Worm (Caenorhabditis elegans): Measurements from ENCODE around the gene fipr-12.

fipr-12 gene

DNA sequence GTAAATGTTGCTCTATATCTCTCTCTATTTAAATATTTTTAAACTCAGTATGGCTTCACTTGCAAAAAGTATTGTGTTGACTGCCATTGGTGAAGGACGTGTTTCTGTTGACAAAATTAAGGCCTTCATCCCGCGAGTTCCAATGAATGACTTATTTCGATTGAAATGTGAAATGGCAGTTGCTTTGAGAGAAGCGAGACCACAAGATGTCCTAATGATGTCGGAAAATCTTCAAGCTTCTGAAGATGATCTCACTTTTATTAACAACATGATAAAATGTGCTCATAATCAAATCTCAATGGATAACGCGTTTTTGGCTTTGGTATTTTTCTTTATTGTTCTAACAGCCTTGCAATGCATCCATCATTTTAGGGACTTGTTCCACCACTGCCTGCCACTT lies 21.9 kb upstream of the fipr-12 start, which contains the start of gene ceh-75:
Gene ceh-75 (plus strand): TSS at position 50 of the 400 bp plus-strand sequence.
- TF ChIP-seq lin-11 (tag; optimal IDR thresholded peaks at IDR 0.05) (no peak), fos-1 (tag; optimal IDR thresholded peaks at IDR 0.05) (no peak), unc-39 (tag; optimal IDR thresholded peaks at IDR 0.05) (no peak), nhr-77 (tag; optimal IDR thresholded peaks at IDR 0.05) (no peak)

DNA sequence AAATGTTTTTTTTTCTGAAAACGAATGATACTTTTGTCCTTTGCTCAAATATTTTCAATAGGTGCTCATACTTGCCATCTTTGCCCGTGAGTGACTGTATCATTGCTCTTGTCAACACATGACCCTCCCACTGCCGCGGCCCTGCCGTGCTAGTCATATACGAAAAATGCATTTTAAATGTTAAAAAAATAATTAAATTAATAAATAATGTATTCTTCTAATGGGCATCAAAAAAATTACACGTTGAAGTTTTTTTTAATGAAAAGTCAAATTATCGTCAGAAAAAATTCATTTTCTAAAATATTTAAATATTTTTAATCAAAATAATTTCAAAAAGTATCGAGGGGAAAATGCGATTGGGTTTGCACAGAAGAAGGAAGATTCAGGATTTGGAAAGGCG lies 20.7 kb upstream of the fipr-12 start, which contains the start of gene C50H2.7:
Gene C50H2.7 (plus strand): TSS at position 301 of the 400 bp plus-strand sequence.
- TF ChIP-seq Y55F3AM.14 (GFP tag; optimal IDR thresholded peaks at IDR 0.05) (no peak), ceh-82 (tag; optimal IDR thresholded peaks at IDR 0.05) (no peak), aly-2 (tag; optimal IDR thresholded peaks at IDR 0.05) (no peak), mbf-1 (tag; optimal IDR thresholded peaks at IDR 0.05) (no peak), snpc-4 (tag; optimal IDR thresholded peaks at IDR 0.05) (no peak), C34F6.9 (tag; optimal IDR thresholded peaks at IDR 0.05) (no peak), nhr-12 (tag; optimal IDR thresholded peaks at IDR 0.05) (no peak), unc-39 (tag; optimal IDR thresholded peaks at IDR 0.05) (no peak)

DNA sequence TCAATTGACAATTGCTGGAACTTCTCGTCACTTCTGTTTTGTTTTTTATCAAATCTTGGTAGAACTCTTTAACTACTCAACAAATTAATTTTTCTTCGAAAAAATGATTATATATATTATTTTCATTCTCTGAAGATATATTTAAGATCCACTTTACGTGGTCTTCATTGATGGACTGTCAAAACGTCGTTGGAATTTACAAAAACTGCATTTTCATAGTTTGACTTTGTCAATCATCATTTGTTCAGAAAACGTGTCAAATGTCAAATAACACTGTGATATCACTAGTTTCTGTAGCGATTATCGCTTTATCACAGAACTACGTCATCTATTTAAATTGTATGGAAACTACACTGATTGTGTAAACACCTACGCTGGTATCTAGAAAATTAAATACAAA lies 18.8 kb upstream of the fipr-12 start:
- TF ChIP-seq nhr-23 (tag; optimal IDR thresholded peaks at IDR 0.05): no peak
- no peak for TF ChIP-seq unc-55 (GFP tag; optimal IDR thresholded peaks at IDR 0.05)
- TF ChIP-seq nhr-129 (tag; optimal IDR thresholded peaks at IDR 0.05): no peak
- no peak for TF ChIP-seq ama-1 (optimal IDR thresholded peaks at IDR 0.05)
- no peak for TF ChIP-seq mbf-1 (tag; optimal IDR thresholded peaks at IDR 0.05)
- no peak for TF ChIP-seq skn-1 (tag; optimal IDR thresholded peaks at IDR 0.05)
- no peak for TF ChIP-seq unc-39 (tag; optimal IDR thresholded peaks at IDR 0.05)
- TF ChIP-seq ceh-82 (tag; optimal IDR thresholded peaks at IDR 0.05): no peak
- no peak for TF ChIP-seq snpc-4 (tag; optimal IDR thresholded peaks at IDR 0.05)
- TF ChIP-seq lin-39 (tag; optimal IDR thresholded peaks at IDR 0.05): no peak
- no peak for TF ChIP-seq nhr-237 (tag; optimal IDR thresholded peaks at IDR 0.05)
- no peak for TF ChIP-seq zag-1 (tag; optimal IDR thresholded peaks at IDR 0.05)
- no peak for TF ChIP-seq gmeb-1 (tag; optimal IDR thresholded peaks at IDR 0.05)
- TF ChIP-seq ztf-4 (tag; optimal IDR thresholded peaks at IDR 0.05): no peak
- TF ChIP-seq sem-4 (tag; optimal IDR thresholded peaks at IDR 0.05): no peak
- TF ChIP-seq mab-5 (tag; optimal IDR thresholded peaks at IDR 0.05): no peak
- no peak for TF ChIP-seq dmd-4 (tag; optimal IDR thresholded peaks at IDR 0.05)

DNA sequence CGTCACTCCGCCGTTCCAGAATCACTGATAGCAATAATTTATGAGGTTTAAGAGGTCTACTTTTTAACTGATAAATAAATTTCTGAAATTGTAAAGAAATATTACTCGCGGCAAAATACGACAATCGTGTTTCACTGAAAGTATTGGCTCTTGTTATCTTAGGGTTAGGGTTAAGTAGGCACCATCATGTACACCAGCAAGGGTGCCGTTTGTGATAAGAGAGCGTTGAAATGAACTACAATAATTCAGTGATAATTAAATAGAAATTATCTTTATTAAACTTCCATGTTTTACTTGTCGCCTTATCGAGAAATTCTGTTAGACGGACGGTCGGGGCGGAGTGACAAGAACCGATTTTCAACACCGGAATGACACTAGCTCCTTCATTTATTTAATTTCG lies 17.5 kb upstream of the fipr-12 start:
- TF ChIP-seq crh-2 (tag; optimal IDR thresholded peaks at IDR 0.05) (peak; percentile 49), fos-1 (tag; optimal IDR thresholded peaks at IDR 0.05) (peak; percentile 75), sma-9 (GFP tag; optimal IDR thresholded peaks at IDR 0.05) (peak; percentile 61), sma-9 (tag; optimal IDR thresholded peaks at IDR 0.05) (no peak), ztf-11 (tag; optimal IDR thresholded peaks at IDR 0.05) (no peak), mdl-1 (tag; optimal IDR thresholded peaks at IDR 0.05) (no peak), nhr-10 (tag; optimal IDR thresholded peaks at IDR 0.05) (no peak), nhr-6 (tag; optimal IDR thresholded peaks at IDR 0.05) (no peak), dmd-4 (tag; optimal IDR thresholded peaks at IDR 0.05) (no peak), lin-39 (tag; optimal IDR thresholded peaks at IDR 0.05) (no peak), egl-27 (tag; optimal IDR thresholded peaks at IDR 0.05) (peak; percentile 34), gmeb-1 (tag; optimal IDR thresholded peaks at IDR 0.05) (peak; percentile 10)

DNA sequence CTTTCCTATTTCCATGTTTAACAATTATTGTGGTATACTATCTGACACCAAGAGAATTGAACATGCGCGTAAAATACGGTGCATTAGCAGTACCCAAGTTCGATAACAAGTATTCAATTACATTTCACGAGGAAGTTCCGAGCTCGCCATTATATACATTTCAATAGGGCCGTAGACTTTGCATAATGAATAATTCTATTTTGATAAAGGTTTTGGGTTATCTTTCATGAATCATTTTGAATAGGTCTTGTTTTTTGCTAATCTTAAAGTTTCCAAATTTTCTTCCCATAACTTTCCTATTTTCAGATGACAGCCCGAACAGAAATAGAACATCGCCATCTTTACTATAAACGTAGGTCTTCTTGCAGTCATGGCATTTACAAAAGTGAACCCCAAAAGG lies 16.9 kb upstream of the fipr-12 start, which contains the start of gene C50H2.13:
Gene C50H2.13 (plus strand): TSS at position 301 of the 400 bp plus-strand sequence.
- no peak for TF ChIP-seq nhr-77 (tag; optimal IDR thresholded peaks at IDR 0.05)
- no peak for TF ChIP-seq ceh-82 (tag; optimal IDR thresholded peaks at IDR 0.05)
- TF ChIP-seq mab-5 (tag; optimal IDR thresholded peaks at IDR 0.05): no peak
- TF ChIP-seq sem-4 (tag; optimal IDR thresholded peaks at IDR 0.05): no peak
- TF ChIP-seq unc-55 (GFP tag; optimal IDR thresholded peaks at IDR 0.05): no peak
- no peak for TF ChIP-seq R02D3.7 (tag; optimal IDR thresholded peaks at IDR 0.05)
- TF ChIP-seq nhr-10 (tag; optimal IDR thresholded peaks at IDR 0.05): no peak
- no peak for TF ChIP-seq nhr-12 (tag; optimal IDR thresholded peaks at IDR 0.05)
- TF ChIP-seq lsy-2 (tag; optimal IDR thresholded peaks at IDR 0.05): no peak
- no peak for TF ChIP-seq peb-1 (tag; optimal IDR thresholded peaks at IDR 0.05)
- no peak for TF ChIP-seq ZK546.5 (tag; optimal IDR thresholded peaks at IDR 0.05)
- TF ChIP-seq nhr-237 (tag; optimal IDR thresholded peaks at IDR 0.05): no peak
- TF ChIP-seq nhr-129 (tag; optimal IDR thresholded peaks at IDR 0.05): no peak
- TF ChIP-seq elt-3 (tag; optimal IDR thresholded peaks at IDR 0.05): no peak
- TF ChIP-seq dmd-4 (tag; optimal IDR thresholded peaks at IDR 0.05): no peak
- no peak for TF ChIP-seq ztf-4 (tag; optimal IDR thresholded peaks at IDR 0.05)

All from whole organism, L2 larva.